Fruit fly (Drosophila melanogaster) whole organism, embryonic: ENCODE measurements around the gene CG12768.

Experiments used
- Asciz ChIP-seq: fragments of 200-800 bp; sonication (Bioruptor generic); optimal IDR thresholded peaks from 2 replicates; lab custom pipeline; 2017; ENCODE audit warnings: missing biosample characterization, mild to moderate bottlenecking, missing genetic modification characterization, missing genetic modification reagents
- BEAF-32 ChIP-seq: fragments of 200-800 bp; sonication (Bioruptor generic); optimal IDR thresholded peaks from 3 replicates; lab custom pipeline; 2017; ENCODE audit warnings: missing biosample characterization, missing genetic modification characterization, mild to moderate bottlenecking, moderate library complexity, missing genetic modification reagents
- CG10431 ChIP-seq: fragments of 200-800 bp; sonication (Bioruptor generic); optimal IDR thresholded peaks from 3 replicates; lab custom pipeline; 2018; ENCODE audit warnings: missing biosample characterization, mild to moderate bottlenecking, missing genetic modification characterization
- CG11398 ChIP-seq: fragments of 200-800 bp; sonication (Bioruptor generic); optimal IDR thresholded peaks from 2 replicates; lab custom pipeline; 2016; ENCODE audit warnings: missing biosample characterization, missing genetic modification characterization
- CG16779 ChIP-seq: fragments of 200-800 bp; sonication (Bioruptor generic); IDR thresholded peaks from 2 replicates; pipeline ENCODE4 v1.3.6; 2022; ENCODE audit warnings: missing biosample characterization, missing genetic modification characterization
- CG2875 ChIP-seq: fragments of 200-800 bp; sonication (Bioruptor generic); optimal IDR thresholded peaks from 2 replicates; lab custom pipeline; 2017; ENCODE audit warnings: missing biosample characterization, mild to moderate bottlenecking, missing genetic modification characterization, missing genetic modification reagents
- CG31224 ChIP-seq: fragments of 200-800 bp; sonication (Bioruptor generic); IDR thresholded peaks from 2 replicates; pipeline ENCODE4 v1.3.6; 2022; ENCODE audit warnings: missing biosample characterization, missing genetic modification characterization
- CG32772 ChIP-seq: fragments of 200-800 bp; sonication (Bioruptor generic); IDR thresholded peaks from 2 replicates; pipeline ENCODE4 v1.3.6; 2022; ENCODE audit warnings: missing biosample characterization, missing genetic modification characterization
- CG33213 ChIP-seq: fragments of 200-800 bp; sonication (Bioruptor generic); optimal IDR thresholded peaks from 3 replicates; lab custom pipeline; 2016; ENCODE audit warnings: missing biosample characterization, missing genetic modification characterization
- CG4404 ChIP-seq: fragments of 200-800 bp; sonication (Bioruptor generic); IDR thresholded peaks from 2 replicates; pipeline ENCODE4 v1.3.6; 2022; ENCODE audit warnings: missing biosample characterization, missing genetic modification characterization
- CG5953 ChIP-seq: fragments of 200-800 bp; sonication (Bioruptor generic); IDR thresholded peaks from 2 replicates; pipeline ENCODE4 v1.3.6; 2022; ENCODE audit warnings: missing biosample characterization, missing genetic modification characterization
- CG6854 ChIP-seq: fragments of 200-800 bp; sonication (Bioruptor generic); optimal IDR thresholded peaks from 3 replicates; lab custom pipeline; 2017; ENCODE audit warnings: missing biosample characterization, mild to moderate bottlenecking, missing genetic modification characterization
- CG7928 ChIP-seq: fragments of 200-800 bp; sonication (Bioruptor generic); optimal IDR thresholded peaks from 2 replicates; lab custom pipeline; 2017; ENCODE audit warnings: missing biosample characterization, mild to moderate bottlenecking, missing genetic modification characterization
- CG8478 ChIP-seq: fragments of >200 bp; optimal IDR thresholded peaks from 2 replicates; lab custom pipeline; 2018
- Dfd ChIP-seq, 2 experiments: fragments of >200 bp; optimal IDR thresholded peaks; 2 replicates each; lab custom pipeline; 2017; ENCODE audit warnings: missing biosample characterization in 2 of 2, missing genetic modification characterization in 2 of 2
- E2f1 ChIP-seq: fragments of 200-800 bp; sonication (Bioruptor generic); IDR thresholded peaks from 2 replicates; pipeline ENCODE4 v1.3.6; 2022; ENCODE audit warnings: missing biosample characterization, missing genetic modification characterization
- Eip74EF ChIP-seq, 2 experiments: fragments of 200-800 bp in 1 of 2; fragments of >200 bp in 1 of 2; sonication (Bioruptor generic) in 1 of 2; optimal IDR thresholded peaks; 2 replicates each; lab custom pipeline; 2017 to 2019; ENCODE audit warnings: missing biosample characterization in 2 of 2, missing genetic modification characterization in 2 of 2, mild to moderate bottlenecking in 1 of 2, moderate library complexity in 1 of 2
- Gsc ChIP-seq: fragments of 200-800 bp; sonication (Bioruptor generic); IDR thresholded peaks from 2 replicates; pipeline ENCODE4 v1.3.6; 2022; ENCODE audit warnings: missing biosample characterization, missing genetic modification characterization
- NC2α ChIP-seq: fragments of 200-800 bp; sonication (Bioruptor generic); optimal IDR thresholded peaks from 2 replicates; lab custom pipeline; 2016; ENCODE audit warnings: missing biosample characterization, missing genetic modification characterization
- NC2β ChIP-seq: fragments of 200-800 bp; sonication (Bioruptor generic); optimal IDR thresholded peaks from 2 replicates; lab custom pipeline; 2016; ENCODE audit warnings: missing biosample characterization, missing genetic modification characterization
- NfI ChIP-seq: fragments of 200-800 bp; sonication (Bioruptor generic); optimal IDR thresholded peaks from 3 replicates; lab custom pipeline; 2018; ENCODE audit warnings: missing biosample characterization, mild to moderate bottlenecking, missing genetic modification characterization, moderate library complexity
- Pdp1 ChIP-seq, 2 experiments: fragments of 200-800 bp; sonication (Bioruptor generic); optimal IDR thresholded peaks; 3 replicates each; lab custom pipeline; 2016; ENCODE audit warnings: missing biosample characterization in 2 of 2, missing genetic modification characterization in 2 of 2, mild to moderate bottlenecking in 1 of 2, moderate library complexity in 1 of 2
- Scr ChIP-seq: fragments of 200-800 bp; sonication (Bioruptor generic); IDR thresholded peaks from 2 replicates; pipeline ENCODE4 v1.3.6; 2022; ENCODE audit warnings: missing biosample characterization, missing genetic modification characterization; ENCODE audit not compliant: partially characterized antibody
- Sox100B ChIP-seq: fragments of 200-800 bp; sonication (Bioruptor generic); optimal IDR thresholded peaks from 3 replicates; lab custom pipeline; 2018; ENCODE audit warnings: missing biosample characterization, mild to moderate bottlenecking, missing genetic modification characterization
- Ssrp ChIP-seq: fragments of 200-800 bp; sonication (Bioruptor generic); optimal IDR thresholded peaks from 2 replicates; lab custom pipeline; 2018; ENCODE audit warnings: missing biosample characterization, mild to moderate bottlenecking, missing genetic modification characterization, moderate library complexity
- Taf1 ChIP-seq: fragments of 200-800 bp; sonication (Bioruptor generic); IDR thresholded peaks from 2 replicates; pipeline ENCODE4 v1.3.6; 2022; ENCODE audit warnings: missing biosample characterization, missing genetic modification characterization
- Xrp1 ChIP-seq: fragments of 200-800 bp; sonication (Bioruptor generic); IDR thresholded peaks from 2 replicates; pipeline ENCODE4 v1.3.6; 2022; ENCODE audit warnings: missing biosample characterization, missing genetic modification characterization
- ato ChIP-seq: fragments of 200-800 bp; sonication (Bioruptor generic); IDR thresholded peaks from 2 replicates; pipeline ENCODE4 v1.3.6; 2022; ENCODE audit warnings: missing biosample characterization, missing genetic modification characterization; ENCODE audit not compliant: partially characterized antibody
- bcd ChIP-seq: fragments of 200-800 bp; sonication (Bioruptor generic); optimal IDR thresholded peaks from 2 replicates; lab custom pipeline; 2017; ENCODE audit warnings: missing biosample characterization, mild to moderate bottlenecking, missing genetic modification characterization
- cad ChIP-seq: fragments of >200 bp; optimal IDR thresholded peaks from 2 replicates; lab custom pipeline; 2017; ENCODE audit warnings: missing biosample characterization, missing genetic modification characterization
- disco-r ChIP-seq: fragments of 200-800 bp; sonication (Bioruptor generic); optimal IDR thresholded peaks from 2 replicates; lab custom pipeline; 2016; ENCODE audit warnings: missing biosample characterization, missing genetic modification characterization
- dmrt99B ChIP-seq: fragments of 200-800 bp; sonication (Bioruptor generic); optimal IDR thresholded peaks from 2 replicates; lab custom pipeline; 2018; ENCODE audit warnings: missing biosample characterization, mild to moderate bottlenecking, missing genetic modification characterization, moderate library complexity
- fd96Cb ChIP-seq: fragments of 200-800 bp; sonication (Bioruptor generic); optimal IDR thresholded peaks from 2 replicates; lab custom pipeline; 2018; ENCODE audit warnings: missing biosample characterization, mild to moderate bottlenecking, missing genetic modification characterization, moderate library complexity
- gcm ChIP-seq: fragments of 200-800 bp; sonication (Bioruptor generic); optimal IDR thresholded peaks from 2 replicates; lab custom pipeline; 2019; ENCODE audit warnings: missing biosample characterization, mild to moderate bottlenecking, missing genetic modification characterization, moderate library complexity
- gem ChIP-seq: fragments of 200-800 bp; sonication (Bioruptor generic); optimal IDR thresholded peaks from 2 replicates; lab custom pipeline; 2019; ENCODE audit warnings: missing biosample characterization, mild to moderate bottlenecking, missing genetic modification characterization, moderate library complexity
- gro ChIP-seq: fragments of 200-800 bp; sonication (Bioruptor generic); optimal IDR thresholded peaks from 2 replicates; lab custom pipeline; 2016; ENCODE audit warnings: missing biosample characterization, missing genetic modification characterization
- gt ChIP-seq: fragments of 200-800 bp; sonication (Bioruptor generic); IDR thresholded peaks from 2 replicates; pipeline ENCODE4 v1.3.6; 2022; ENCODE audit warnings: missing biosample characterization, missing genetic modification characterization
- hbn ChIP-seq: fragments of 200-800 bp; sonication (Bioruptor generic); IDR thresholded peaks from 2 replicates; pipeline ENCODE4 v1.3.6; 2022; ENCODE audit warnings: missing biosample characterization, missing genetic modification characterization; ENCODE audit not compliant: partially characterized antibody
- lilli ChIP-seq: fragments of 200-800 bp; sonication (Bioruptor generic); optimal IDR thresholded peaks from 3 replicates; lab custom pipeline; 2016; ENCODE audit warnings: missing biosample characterization, missing genetic modification characterization
- lola ChIP-seq, 3 experiments: fragments of >200 bp in 2 of 3; fragments of 200-800 bp in 1 of 3; sonication (Bioruptor generic) in 1 of 3; optimal IDR thresholded peaks; 2 replicates each; lab custom pipeline; 2017 to 2019; ENCODE audit warnings: missing biosample characterization in 3 of 3, missing genetic modification characterization in 3 of 3, mild to moderate bottlenecking in 1 of 3, moderate library complexity in 1 of 3
- mam ChIP-seq: fragments of 200-800 bp; sonication (Bioruptor generic); optimal IDR thresholded peaks from 3 replicates; lab custom pipeline; 2016; ENCODE audit warnings: missing biosample characterization, missing genetic modification characterization
- nerfin-2 ChIP-seq: fragments of 200-800 bp; sonication (Bioruptor generic); IDR thresholded peaks from 2 replicates; pipeline ENCODE4 v1.3.6; 2022; ENCODE audit warnings: missing biosample characterization, missing genetic modification characterization; ENCODE audit not compliant: partially characterized antibody
- pb ChIP-seq: fragments of 200-800 bp; sonication (Bioruptor generic); optimal IDR thresholded peaks from 3 replicates; lab custom pipeline; 2016; ENCODE audit warnings: missing biosample characterization, missing genetic modification characterization
- psq ChIP-seq: fragments of 200-800 bp; sonication (Bioruptor generic); optimal IDR thresholded peaks from 2 replicates; lab custom pipeline; 2017; ENCODE audit warnings: missing biosample characterization, missing genetic modification characterization
- pum ChIP-seq: fragments of 200-800 bp; sonication (Bioruptor generic); optimal IDR thresholded peaks from 2 replicates; lab custom pipeline; 2016; ENCODE audit warnings: missing biosample characterization, missing genetic modification characterization
- ro ChIP-seq: fragments of 200-800 bp; sonication (Bioruptor generic); IDR thresholded peaks from 2 replicates; pipeline ENCODE4 v1.3.6; 2022; ENCODE audit warnings: missing biosample characterization, missing genetic modification characterization
- scrt ChIP-seq: fragments of 200-800 bp; sonication (Bioruptor generic); optimal IDR thresholded peaks from 2 replicates; lab custom pipeline; 2018; ENCODE audit warnings: missing biosample characterization, mild to moderate bottlenecking, missing genetic modification characterization, moderate library complexity
- tio ChIP-seq: fragments of 200-800 bp; sonication (Bioruptor generic); optimal IDR thresholded peaks from 2 replicates; lab custom pipeline; 2017; ENCODE audit warnings: missing biosample characterization, missing genetic modification characterization, inconsistent platforms
- wek ChIP-seq: fragments of 200-800 bp; sonication (Bioruptor generic); optimal IDR thresholded peaks from 3 replicates; lab custom pipeline; 2018; ENCODE audit warnings: missing biosample characterization, mild to moderate bottlenecking, missing genetic modification characterization, moderate library complexity

CG12768 gene

DNA sequence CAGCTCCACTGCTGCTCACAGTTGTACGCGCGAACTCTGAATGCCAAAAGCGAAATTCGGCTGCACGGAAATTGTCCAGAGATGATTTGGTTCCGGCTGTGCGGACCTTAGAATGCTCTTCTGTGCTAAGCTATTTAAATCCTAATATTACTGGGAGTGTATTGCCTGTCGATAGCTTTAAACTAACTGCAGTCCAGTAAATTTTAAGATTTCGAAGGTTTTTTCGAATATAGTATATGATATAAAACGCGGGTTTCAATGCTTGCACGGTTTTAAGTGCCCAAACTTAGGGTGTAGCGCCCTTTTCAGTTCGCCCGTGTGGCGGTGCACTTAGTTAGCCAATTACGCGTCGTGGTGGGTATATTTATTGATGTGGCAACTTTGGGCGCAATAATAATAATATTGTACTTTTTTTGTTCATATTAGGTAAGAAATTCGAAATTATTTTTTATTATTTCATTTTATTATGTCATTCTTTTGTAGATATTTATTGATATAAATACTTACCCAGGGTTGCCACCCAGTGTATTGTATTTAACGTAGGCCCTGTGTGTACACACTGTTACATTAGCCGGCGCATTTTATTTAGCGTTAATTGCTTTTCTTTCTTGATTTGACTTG lies 31.5 kb upstream of the CG12768 start, which contains the start of the genes Chro and Ssl1 (continued):
- TF ChIP-seq pb (GFP tag; lab: Kevin White, UChicago) (peak; percentile 100), dmrt99B (tag; lab: Kevin White, UChicago) (peak; percentile 100), ato (GFP tag; lab: Robert Waterston, UW) (no peak), nerfin-2 (no peak), cad (no peak), CG4404 (GFP tag; lab: Robert Waterston, UW) (peak; percentile 100), Dfd (GFP tag; optimal IDR thresholded peaks at IDR 0.05; lab: Kevin White, UChicago) (peak in 1 of 2 experiments; percentile 90), CG10431 (GFP tag; lab: Kevin White, UChicago) (peak; percentile 98), mam (GFP tag; lab: Kevin White, UChicago) (peak; percentile 100), Sox100B (peak; percentile 100), CG7928 (GFP tag; lab: Kevin White, UChicago) (peak; percentile 87), Asciz (peak; percentile 100), tio (peak; percentile 100), lola (GFP tag; optimal IDR thresholded peaks at IDR 0.05; lab: Kevin White, UChicago) (peak in 1 of 3 experiments; percentile 100), CG5953 (GFP tag; lab: Robert Waterston, UW) (peak; percentile 100), E2f1 (GFP tag; lab: Robert Waterston, UW) (peak; percentile 100), CG33213 (GFP tag; lab: Kevin White, UChicago) (peak; percentile 100), scrt (GFP tag; lab: Kevin White, UChicago) (peak; percentile 99), gcm (peak; percentile 100), gem (tag; lab: Kevin White, UChicago) (peak; percentile 100), Gsc (GFP tag; lab: Robert Waterston, UW) (peak; percentile 100), pum (GFP tag; lab: Kevin White, UChicago) (peak; percentile 100), fd96Cb (peak; percentile 100), Eip74EF (GFP tag; optimal IDR thresholded peaks at IDR 0.05; lab: Kevin White, UChicago) (peak in 1 of 2 experiments; percentile 100), gt (GFP tag; lab: Robert Waterston, UW) (peak; percentile 100), bcd (GFP tag; lab: Kevin White, UChicago) (peak; percentile 100), CG16779 (peak; percentile 99), Scr (no peak; the same call in none of the 2 replicates), lilli (GFP tag; lab: Kevin White, UChicago) (peak; percentile 100), NfI (GFP tag; lab: Kevin White, UChicago) (peak; percentile 100), CG8478 (lab: Kevin White, UChicago) (no peak), Ssrp (tag; lab: Kevin White, UChicago) (peak; percentile 100), ro (GFP tag; lab: Robert Waterston, UW) (peak; percentile 100), gro (GFP tag; lab: Kevin White, UChicago) (peak; percentile 100), psq (GFP tag; lab: Kevin White, UChicago) (peak; percentile 99), Xrp1 (GFP tag; lab: Robert Waterston, UW) (peak; percentile 100), CG32772 (GFP tag; lab: Robert Waterston, UW) (peak; percentile 100), wek (peak; percentile 97), Taf1 (GFP tag; lab: Robert Waterston, UW) (peak; percentile 99), NC2α (GFP tag; lab: Kevin White, UChicago) (peak; percentile 100), CG11398 (GFP tag; lab: Kevin White, UChicago) (peak; percentile 100), CG31224 (peak; percentile 99), hbn (GFP tag; lab: Robert Waterston, UW) (no peak), disco-r (peak; percentile 100), NC2β (GFP tag; lab: Kevin White, UChicago) (peak; percentile 100), BEAF-32 (peak; percentile 51), Pdp1 (GFP tag; optimal IDR thresholded peaks at IDR 0.05; lab: Kevin White, UChicago) (peak; percentile 100), CG2875 (peak; percentile 100), CG6854 (GFP tag; lab: Kevin White, UChicago) (peak; percentile 100)
